Worm (Caenorhabditis elegans): ENCODE measurements around the gene copg-1.

DNA sequence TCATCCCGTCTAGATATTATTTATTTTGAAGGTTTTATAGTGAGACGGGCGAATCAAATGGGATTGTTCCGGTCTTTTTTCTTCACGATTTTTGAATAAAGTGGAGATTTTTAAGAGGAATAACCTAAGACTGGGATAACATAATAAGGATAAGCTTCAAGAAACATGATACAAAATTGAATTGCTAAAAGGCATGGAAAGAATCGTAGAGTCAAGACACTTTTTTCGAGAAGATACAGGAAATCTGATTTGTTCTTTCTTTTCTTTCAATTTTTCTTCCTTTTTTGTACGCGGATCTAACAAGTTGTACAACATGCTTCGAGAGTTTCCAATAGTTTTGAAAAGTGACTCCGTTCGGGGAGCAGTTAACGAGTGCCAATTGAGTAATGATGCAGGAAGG, 39.8 kb downstream of the copg-1 start:
- TF ChIP-seq pes-1 (GFP tag; IDR thresholded peaks at IDR 0.05) (no peak), tbx-11 (GFP tag; IDR thresholded peaks at IDR 0.05) (no peak), ceh-36 (tag; optimal IDR thresholded peaks at IDR 0.05) (no peak), ama-1 (optimal IDR thresholded peaks at IDR 0.05) (no peak), tra-4 (tag; optimal IDR thresholded peaks at IDR 0.05) (no peak), flt-1 (GFP tag; IDR thresholded peaks at IDR 0.05) (no peak), ceh-13 (GFP tag; optimal IDR thresholded peaks at IDR 0.05) (no peak), ets-7 (tag; optimal IDR thresholded peaks at IDR 0.05) (no peak), tbx-37 (GFP tag; conservative IDR thresholded peaks at IDR 0.05) (no peak), hmbx-1 (tag; optimal IDR thresholded peaks at IDR 0.05) (no peak), hmg-4 (GFP tag; optimal IDR thresholded peaks at IDR 0.05) (no peak), sea-1 (GFP tag; conservative IDR thresholded peaks at IDR 0.05) (no peak)

Measured in whole organism, early embryonic.